Fruit fly (Drosophila melanogaster) whole organism, wandering third instar larva: Measurements from ENCODE around the gene Lim1.

Experiments used
- Dfd ChIP-seq: fragments of >200 bp; optimal IDR thresholded peaks from 2 replicates; lab custom pipeline; 2017; ENCODE audit warnings: missing biosample characterization, missing genetic modification characterization
- GATAd ChIP-seq: sonication (Bioruptor generic); optimal IDR thresholded peaks from 2 replicates; lab custom pipeline; 2016; ENCODE audit warnings: missing biosample characterization, missing genetic modification characterization
- Hr78 ChIP-seq: fragments of >200 bp; optimal IDR thresholded peaks from 2 replicates; lab custom pipeline; 2017; ENCODE audit warnings: missing biosample characterization, missing genetic modification characterization
- Jra ChIP-seq: sonication (Bioruptor generic); optimal IDR thresholded peaks from 2 replicates; lab custom pipeline; 2016; ENCODE audit warnings: missing biosample characterization, missing genetic modification characterization
- Myc ChIP-seq: fragments of >200 bp; optimal IDR thresholded peaks from 2 replicates; lab custom pipeline; 2017
- Vsx2 ChIP-seq: fragments of 200-300, 225-300 bp; sonication (Bioruptor generic); optimal IDR thresholded peaks from 2 replicates; lab custom pipeline; 2018; ENCODE audit warnings: missing biosample characterization, missing genetic modification characterization; ENCODE audit not compliant: partially characterized antibody
- dl ChIP-seq, 2 experiments: fragments of 175-275, 200-275 bp in 1 of 2; fragments of 200-275 bp in 1 of 2; sonication (Bioruptor generic); optimal IDR thresholded peaks; lab custom pipeline; 2018; ENCODE audit warnings: mild to moderate bottlenecking in 2 of 2, missing biosample characterization in 2 of 2, missing genetic modification characterization in 2 of 2, moderate library complexity in 2 of 2; ENCODE audit not compliant: partially characterized antibody in 2 of 2, insufficient read depth in 1 of 2
- dsf ChIP-seq: sonication (Bioruptor generic); optimal IDR thresholded peaks from 2 replicates; lab custom pipeline; 2016; ENCODE audit warnings: missing biosample characterization, missing genetic modification characterization, borderline replicate concordance
- jim ChIP-seq: fragments of 175-275, 200-325 bp; sonication (Bioruptor generic); optimal IDR thresholded peaks from 2 replicates; lab custom pipeline; 2016; ENCODE audit warnings: missing biosample characterization, mild to moderate bottlenecking, missing genetic modification characterization
- lola ChIP-seq: fragments of >200 bp; optimal IDR thresholded peaks from 2 replicates; lab custom pipeline; 2017; ENCODE audit warnings: missing biosample characterization, missing genetic modification characterization
- psq ChIP-seq: fragments of 200-800 bp; sonication (Bioruptor generic); optimal IDR thresholded peaks from 3 replicates; lab custom pipeline; 2017; ENCODE audit warnings: missing biosample characterization, mild to moderate bottlenecking, missing genetic modification characterization, moderate library complexity
- rgr ChIP-seq: fragments of 200-800 bp; sonication (Bioruptor generic); optimal IDR thresholded peaks from 3 replicates; lab custom pipeline; 2016; ENCODE audit warnings: missing biosample characterization, mild to moderate bottlenecking, missing genetic modification characterization
- usp ChIP-seq: fragments of >200 bp; optimal IDR thresholded peaks from 2 replicates; lab custom pipeline; 2017; ENCODE audit warnings: missing biosample characterization, missing genetic modification characterization
- woc ChIP-seq: sonication (Bioruptor generic); optimal IDR thresholded peaks from 2 replicates; lab custom pipeline; 2016; ENCODE audit warnings: missing biosample characterization, mild to moderate bottlenecking, missing genetic modification characterization

dm6 chrX:8746933-8747332 lies 58.7 kb downstream of the Lim1 start:
- no peak for TF ChIP-seq jim (GFP tag; lab: Kevin White, UChicago)
- no peak for TF ChIP-seq Jra (GFP tag; lab: Kevin White, UChicago)
- no peak for TF ChIP-seq lola (GFP tag; lab: Kevin White, UChicago)
- no peak for TF ChIP-seq psq (GFP tag; lab: Kevin White, UChicago)
- TF ChIP-seq usp (GFP tag; lab: Kevin White, UChicago): no peak
- TF ChIP-seq Dfd: no peak
- no peak for TF ChIP-seq dsf (GFP tag; lab: Kevin White, UChicago)
- no peak for TF ChIP-seq Myc (lab: Kevin White, UChicago)
- TF ChIP-seq rgr (GFP tag; lab: Kevin White, UChicago): no peak
- TF ChIP-seq Hr78: no peak
- TF ChIP-seq GATAd (GFP tag; lab: Kevin White, UChicago): no peak
- no peak for TF ChIP-seq Vsx2 (GFP tag; lab: Kevin White, UChicago)
- no peak for TF ChIP-seq dl (GFP tag; optimal IDR thresholded peaks at IDR 0.05; lab: Kevin White, UChicago; ENCODE audit: insufficient read depth in 1 of 2, partially characterized antibody in 2 of 2)
- TF ChIP-seq woc: no peak
